Fruit fly (Drosophila melanogaster): ENCODE data around the gene Cyp4e3.

The Cyp4e3 gene

dm6 chr2L:9758856-9759255, 9.0 kb upstream of the Cyp4e3 start (continued):
- TF ChIP-seq Jra (GFP tag; optimal IDR thresholded peaks at IDR 0.05): no peak
- TF ChIP-seq HLH106 (tag; optimal IDR thresholded peaks at IDR 0.05): peak; percentile 52
- no peak for TF ChIP-seq GATAd (GFP tag; optimal IDR thresholded peaks at IDR 0.05)

dm6 chr2L:9757990-9758814, 8.3 kb upstream of the Cyp4e3 start, which contains the start of gene zf30C:
Gene zf30C (plus strand): TSS chr2L:9758342.
- no peak for TF ChIP-seq pan (optimal IDR thresholded peaks at IDR 0.05)
- TF ChIP-seq dl (GFP tag; optimal IDR thresholded peaks at IDR 0.05; ENCODE audit: insufficient read depth in 1 of 2, partially characterized antibody in 2 of 2): no peak
- peak; percentile 75 for TF ChIP-seq HLH106 (tag; optimal IDR thresholded peaks at IDR 0.05)
- peak; percentile 89 for TF ChIP-seq OdsH (GFP tag; optimal IDR thresholded peaks at IDR 0.05)
- TF ChIP-seq rgr (GFP tag; optimal IDR thresholded peaks at IDR 0.05): peak; percentile 94
- TF ChIP-seq Myc (optimal IDR thresholded peaks at IDR 0.05): peak; percentile 65
- peak; percentile 96 for TF ChIP-seq Hnf4 (GFP tag; optimal IDR thresholded peaks at IDR 0.05)
- no peak for TF ChIP-seq tai (GFP tag; optimal IDR thresholded peaks at IDR 0.05)
- no peak for TF ChIP-seq Dfd (GFP tag; optimal IDR thresholded peaks at IDR 0.05)
- no peak for TF ChIP-seq sage (GFP tag; optimal IDR thresholded peaks at IDR 0.05)
- TF ChIP-seq Sp1 (GFP tag; optimal IDR thresholded peaks at IDR 0.05): peak; percentile 77
- peak; percentile 95 for TF ChIP-seq Jra (GFP tag; optimal IDR thresholded peaks at IDR 0.05)
- TF ChIP-seq dsf (GFP tag; optimal IDR thresholded peaks at IDR 0.05; ENCODE audit: borderline replicate concordance): peak; percentile 78
- no peak for TF ChIP-seq usp (GFP tag; optimal IDR thresholded peaks at IDR 0.05)
- TF ChIP-seq woc (GFP tag; optimal IDR thresholded peaks at IDR 0.05): peak; percentile 74
- TF ChIP-seq fru (GFP tag; optimal IDR thresholded peaks at IDR 0.05): peak; percentile 90
- TF ChIP-seq br (GFP tag; optimal IDR thresholded peaks at IDR 0.05): peak; percentile 90
- TF ChIP-seq Vsx2 (GFP tag; optimal IDR thresholded peaks at IDR 0.05; ENCODE audit: partially characterized antibody): no peak
- no peak for TF ChIP-seq brk (GFP tag; optimal IDR thresholded peaks at IDR 0.05)
- no peak for TF ChIP-seq Abd-B (GFP tag; optimal IDR thresholded peaks at IDR 0.05)
- peak; percentile 84 for TF ChIP-seq sv (GFP tag; optimal IDR thresholded peaks at IDR 0.05)
- peak; percentile 81 for TF ChIP-seq psq (GFP tag; optimal IDR thresholded peaks at IDR 0.05)
- no peak for TF ChIP-seq N (GFP tag; optimal IDR thresholded peaks at IDR 0.05)
- TF ChIP-seq Hr78 (GFP tag; optimal IDR thresholded peaks at IDR 0.05): no peak
- peak; percentile 57 for TF ChIP-seq GATAd (GFP tag; optimal IDR thresholded peaks at IDR 0.05)
- TF ChIP-seq Rel (GFP tag; optimal IDR thresholded peaks at IDR 0.05): no peak
- peak; percentile 12 for TF ChIP-seq Rel (tag; optimal IDR thresholded peaks at IDR 0.05)
- TF ChIP-seq jim (GFP tag; optimal IDR thresholded peaks at IDR 0.05): peak; percentile 93
- no peak for TF ChIP-seq CrebA (GFP tag; optimal IDR thresholded peaks at IDR 0.05; ENCODE audit: borderline replicate concordance)
- TF ChIP-seq CG9705 (GFP tag; optimal IDR thresholded peaks at IDR 0.05): peak; percentile 59
- peak; percentile 61 for TF ChIP-seq Mio (GFP tag; optimal IDR thresholded peaks at IDR 0.05)
- peak; percentile 58 for TF ChIP-seq dmrt93B (GFP tag; optimal IDR thresholded peaks at IDR 0.05)
- peak; percentile 94 for TF ChIP-seq h (GFP tag; optimal IDR thresholded peaks at IDR 0.05)
- peak; percentile 99 for TF ChIP-seq Hr83 (GFP tag; optimal IDR thresholded peaks at IDR 0.05; ENCODE audit: poor library complexity, severe bottlenecking)
- TF ChIP-seq foxo (GFP tag; optimal IDR thresholded peaks at IDR 0.05): peak; percentile 44 to 96
- TF ChIP-seq lola (GFP tag; optimal IDR thresholded peaks at IDR 0.05): no peak
- no peak for TF ChIP-seq Dif (GFP tag; optimal IDR thresholded peaks at IDR 0.05; ENCODE audit: partially characterized antibody)
- peak; percentile 94 for TF ChIP-seq ey (GFP tag; optimal IDR thresholded peaks at IDR 0.05)
- TF ChIP-seq CG32264 (GFP tag; optimal IDR thresholded peaks at IDR 0.05): peak; percentile 75

All from whole organism, wandering third instar larva.